Worm (Caenorhabditis elegans): ENCODE data around the gene fbxc-18.
"Not testable (repeated sequence)": the region's sequence is repeated elsewhere in the genome, so short reads cannot be mapped to it uniquely, and the experiment has no call there.

ce11 chrII:994231-994630 is 27.4 kb upstream of the fbxc-18 start, which contains the start of gene F45D11.7:
- TF ChIP-seq dmd-8 (GFP tag; IDR thresholded peaks at IDR 0.05); jun-1 (tag; optimal IDR thresholded peaks at IDR 0.05); fkh-10 (GFP tag; optimal IDR thresholded peaks at IDR 0.05); ama-1 (optimal IDR thresholded peaks at IDR 0.05); egl-43 (GFP tag; IDR thresholded peaks at IDR 0.05); R02D3.7 (tag; optimal IDR thresholded peaks at IDR 0.05); pqm-1 (tag; optimal IDR thresholded peaks at IDR 0.05); hlh-30 (tag; optimal IDR thresholded peaks at IDR 0.05; ENCODE audit: insufficient read depth); aha-1 (tag); zag-1 (tag; optimal IDR thresholded peaks at IDR 0.05); mdl-1 (tag; optimal IDR thresholded peaks at IDR 0.05): not testable (repeated sequence)
